Fruit fly (Drosophila melanogaster) whole organism, prepupa: Measurements from ENCODE around the gene CG4553.

ENCODE experiments used
- Blimp-1 ChIP-seq: fragments of 200-800 bp; sonication (Bioruptor generic); optimal IDR thresholded peaks from 3 replicates; lab custom pipeline; 2017; ENCODE audit warnings: missing biosample characterization, missing genetic modification characterization, mild to moderate bottlenecking, moderate library complexity, missing genetic modification reagents
- CG10631 ChIP-seq: fragments of 200-800 bp; sonication (Bioruptor generic); optimal IDR thresholded peaks from 2 replicates; lab custom pipeline; 2016; ENCODE audit warnings: missing biosample characterization, missing genetic modification characterization
- CG10669 ChIP-seq: fragments of 200-800 bp; sonication (Bioruptor generic); optimal IDR thresholded peaks from 3 replicates; lab custom pipeline; 2018; ENCODE audit warnings: missing biosample characterization, mild to moderate bottlenecking, missing genetic modification characterization, moderate library complexity
- CG11294 ChIP-seq: fragments of 200-800 bp; sonication (Bioruptor generic); IDR thresholded peaks from 2 replicates; pipeline ENCODE4 v1.3.6; 2022; ENCODE audit warnings: missing biosample characterization, missing genetic modification characterization
- CG11762 ChIP-seq: fragments of 200-800 bp; sonication (Bioruptor generic); optimal IDR thresholded peaks from 3 replicates; lab custom pipeline; 2016; ENCODE audit warnings: missing biosample characterization, missing genetic modification characterization; ENCODE audit not compliant: insufficient read depth
- CG11902 ChIP-seq: fragments of 200-800 bp; sonication (Bioruptor generic); optimal IDR thresholded peaks from 3 replicates; lab custom pipeline; 2016; ENCODE audit warnings: missing biosample characterization, missing genetic modification characterization
- CG15336 ChIP-seq: fragments of 200-800 bp; sonication (Bioruptor generic); IDR thresholded peaks from 2 replicates; pipeline ENCODE4 v1.3.6; 2022; ENCODE audit warnings: missing biosample characterization, missing genetic modification characterization
- CG1621 ChIP-seq: fragments of 200-800 bp; sonication (Bioruptor generic); optimal IDR thresholded peaks from 3 replicates; lab custom pipeline; 2018; ENCODE audit warnings: missing biosample characterization, mild to moderate bottlenecking, missing genetic modification characterization
- CG16779 ChIP-seq: fragments of 200-800 bp; sonication (Bioruptor generic); optimal IDR thresholded peaks from 3 replicates; lab custom pipeline; 2017; ENCODE audit warnings: missing biosample characterization, mild to moderate bottlenecking, missing genetic modification characterization
- CG3032 ChIP-seq: fragments of 200-800 bp; optimal IDR thresholded peaks from 2 replicates; lab custom pipeline; 2019; ENCODE audit warnings: missing biosample characterization, mild to moderate bottlenecking, missing genetic modification characterization, moderate library complexity
- CG31627 ChIP-seq: fragments of 200-800 bp; sonication (Bioruptor generic); optimal IDR thresholded peaks from 3 replicates; lab custom pipeline; 2016; ENCODE audit warnings: missing biosample characterization, missing genetic modification characterization
- CG32006 ChIP-seq: fragments of 200-800 bp; sonication (Bioruptor generic); optimal IDR thresholded peaks from 3 replicates; lab custom pipeline; 2017; ENCODE audit warnings: missing biosample characterization, mild to moderate bottlenecking, missing genetic modification characterization
- CG3919 ChIP-seq: fragments of 200-800 bp; sonication (Bioruptor generic); optimal IDR thresholded peaks from 3 replicates; lab custom pipeline; 2016; ENCODE audit warnings: missing biosample characterization, missing genetic modification characterization
- CG4318 ChIP-seq: fragments of 200-800 bp; sonication (Bioruptor generic); optimal IDR thresholded peaks from 3 replicates; lab custom pipeline; 2017; ENCODE audit warnings: missing biosample characterization, mild to moderate bottlenecking, missing genetic modification characterization
- CG6276 ChIP-seq: fragments of 200-800 bp; sonication (Bioruptor generic); optimal IDR thresholded peaks from 2 replicates; lab custom pipeline; 2017; ENCODE audit warnings: missing biosample characterization, mild to moderate bottlenecking, missing genetic modification characterization
- CG6792 ChIP-seq: fragments of 200-800 bp; sonication (Bioruptor generic); optimal IDR thresholded peaks from 3 replicates; lab custom pipeline; 2016; ENCODE audit warnings: missing biosample characterization, missing genetic modification characterization
- CG6808 ChIP-seq: fragments of 200-800 bp; sonication (Bioruptor generic); optimal IDR thresholded peaks from 3 replicates; lab custom pipeline; 2017; ENCODE audit warnings: missing biosample characterization, missing genetic modification characterization, mild to moderate bottlenecking, moderate library complexity, missing genetic modification reagents
- CG6854 ChIP-seq: fragments of 200-800 bp; sonication (Bioruptor generic); optimal IDR thresholded peaks from 2 replicates; lab custom pipeline; 2017; ENCODE audit warnings: missing biosample characterization, mild to moderate bottlenecking, missing genetic modification characterization
- CG7368 ChIP-seq: fragments of 200-800 bp; sonication (Bioruptor generic); optimal IDR thresholded peaks from 3 replicates; lab custom pipeline; 2016; ENCODE audit warnings: missing biosample characterization, missing genetic modification characterization
- CG8119 ChIP-seq: fragments of 200-800 bp; sonication (Bioruptor generic); IDR thresholded peaks from 3 replicates; pipeline ENCODE4 v1.3.6; 2022; ENCODE audit warnings: missing biosample characterization, missing genetic modification characterization
- CG8319 ChIP-seq: fragments of 200-800 bp; sonication (Bioruptor generic); optimal IDR thresholded peaks from 3 replicates; lab custom pipeline; 2016; ENCODE audit warnings: missing biosample characterization, missing genetic modification characterization
- CG8632 ChIP-seq: fragments of 200-800 bp; sonication (Bioruptor generic); optimal IDR thresholded peaks from 3 replicates; lab custom pipeline; 2016; ENCODE audit warnings: missing biosample characterization, missing genetic modification characterization
- CG9139 ChIP-seq: fragments of 200-800 bp; sonication (Bioruptor generic); optimal IDR thresholded peaks from 3 replicates; lab custom pipeline; 2017; ENCODE audit warnings: missing biosample characterization, mild to moderate bottlenecking, missing genetic modification characterization
- Eip75B ChIP-seq: fragments of 200-800 bp; sonication (Bioruptor generic); optimal IDR thresholded peaks from 3 replicates; lab custom pipeline; 2016; ENCODE audit warnings: missing biosample characterization, missing genetic modification characterization
- Eip78C ChIP-seq: fragments of 200-800 bp; sonication (Bioruptor generic); peaks from one replicate; lab custom pipeline; 2016; ENCODE audit warnings: missing biosample characterization, missing genetic modification characterization
- Eip93F ChIP-seq: fragments of 200-800 bp; sonication (Bioruptor generic); optimal IDR thresholded peaks from 2 replicates; lab custom pipeline; 2016; ENCODE audit warnings: missing biosample characterization, mild to moderate bottlenecking, missing genetic modification characterization
- Ets21C ChIP-seq: fragments of 200-800 bp; sonication (Bioruptor generic); optimal IDR thresholded peaks from 3 replicates; lab custom pipeline; 2016; ENCODE audit warnings: missing biosample characterization, missing genetic modification characterization
- Ets96B ChIP-seq: fragments of 200-800 bp; optimal IDR thresholded peaks from 2 replicates; lab custom pipeline; 2019; ENCODE audit warnings: missing biosample characterization, mild to moderate bottlenecking, missing genetic modification characterization, moderate library complexity
- Gug ChIP-seq: fragments of 200-800 bp; sonication (Bioruptor generic); IDR thresholded peaks from 2 replicates; pipeline ENCODE4 v1.3.6; 2022; ENCODE audit warnings: missing biosample characterization, missing genetic modification characterization
- Hr38 ChIP-seq: sonication (Bioruptor generic); optimal IDR thresholded peaks from 2 replicates; lab custom pipeline; 2016; ENCODE audit warnings: missing biosample characterization, missing genetic modification characterization
- Hr4 ChIP-seq: fragments of 200-800 bp; sonication (Bioruptor generic); optimal IDR thresholded peaks from 3 replicates; lab custom pipeline; 2016; ENCODE audit warnings: missing biosample characterization, missing genetic modification characterization
- Met ChIP-seq: fragments of 200-800 bp; sonication (Bioruptor generic); optimal IDR thresholded peaks from 3 replicates; lab custom pipeline; 2016; ENCODE audit warnings: missing biosample characterization, missing genetic modification characterization
- Sox102F ChIP-seq: fragments of 200-800 bp; sonication (Bioruptor generic); optimal IDR thresholded peaks from 2 replicates; lab custom pipeline; 2016; ENCODE audit warnings: missing biosample characterization, mild to moderate bottlenecking, missing genetic modification characterization
- Sox14 ChIP-seq: fragments of 200-800 bp; sonication (Bioruptor generic); optimal IDR thresholded peaks from 3 replicates; lab custom pipeline; 2016; ENCODE audit warnings: missing biosample characterization, missing genetic modification characterization
- achi ChIP-seq: fragments of 200-800 bp; sonication (Bioruptor generic); optimal IDR thresholded peaks from 3 replicates; lab custom pipeline; 2016; ENCODE audit warnings: missing biosample characterization, missing genetic modification characterization
- acj6 ChIP-seq: fragments of 200-800 bp; sonication (Bioruptor generic); optimal IDR thresholded peaks from 3 replicates; lab custom pipeline; 2016; ENCODE audit warnings: missing biosample characterization, missing genetic modification characterization
- dsx ChIP-seq: fragments of 200-800 bp; optimal IDR thresholded peaks from 3 replicates; lab custom pipeline; 2019; ENCODE audit warnings: missing biosample characterization, mild to moderate bottlenecking, missing genetic modification characterization, moderate library complexity; ENCODE audit not compliant: poor library complexity, severe bottlenecking
- eg ChIP-seq: fragments of 200-800 bp; sonication (Bioruptor generic); IDR thresholded peaks from 3 replicates; pipeline ENCODE4 v1.3.6; 2022; ENCODE audit warnings: missing biosample characterization, missing genetic modification characterization
- esn ChIP-seq: fragments of 200-800 bp; sonication (Bioruptor generic); optimal IDR thresholded peaks from 2 replicates; lab custom pipeline; 2016; ENCODE audit warnings: missing biosample characterization, mild to moderate bottlenecking, missing genetic modification characterization, moderate library complexity
- fd85E ChIP-seq: fragments of 200-800 bp; sonication (Bioruptor generic); optimal IDR thresholded peaks from 3 replicates; lab custom pipeline; 2016; ENCODE audit warnings: missing biosample characterization, missing genetic modification characterization
- fkh ChIP-seq: fragments of 200-800 bp; sonication (Bioruptor generic); optimal IDR thresholded peaks from 3 replicates; lab custom pipeline; 2017; ENCODE audit warnings: missing biosample characterization, mild to moderate bottlenecking, missing genetic modification characterization, moderate library complexity
- lz ChIP-seq: fragments of 200-800 bp; sonication (Bioruptor generic); optimal IDR thresholded peaks from 3 replicates; lab custom pipeline; 2016; ENCODE audit warnings: missing biosample characterization, missing genetic modification characterization
- net ChIP-seq: fragments of 200-800 bp; sonication (Bioruptor generic); optimal IDR thresholded peaks from 3 replicates; lab custom pipeline; 2016; ENCODE audit warnings: missing biosample characterization, missing genetic modification characterization
- salr ChIP-seq, 2 experiments: fragments of 200-800 bp; sonication (Bioruptor generic); optimal IDR thresholded peaks; 3 replicates each; lab custom pipeline; 2016 to 2018; ENCODE audit warnings: missing biosample characterization in 2 of 2, missing genetic modification characterization in 2 of 2, mild to moderate bottlenecking in 1 of 2
- svp ChIP-seq: fragments of 200-800 bp; sonication (Bioruptor generic); peaks from one replicate; lab custom pipeline; 2016; ENCODE audit warnings: missing biosample characterization, missing genetic modification characterization
- vri ChIP-seq: fragments of 200-800 bp; sonication (Bioruptor generic); optimal IDR thresholded peaks from 3 replicates; lab custom pipeline; 2016; ENCODE audit warnings: missing biosample characterization, mild to moderate bottlenecking, missing genetic modification characterization

Gene CG4553

dm6 chr3R:25490778-25491664 is 14.3 kb upstream of the CG4553 start, which contains the start of the genes Gnpat and CG5112 (continued):
- TF ChIP-seq Eip78C (GFP tag; lab: Kevin White, UChicago) (peak; percentile 44), CG8319 (GFP tag; lab: Kevin White, UChicago) (peak; percentile 5), vri (GFP tag; lab: Kevin White, UChicago) (peak; percentile 9), achi (GFP tag; lab: Kevin White, UChicago) (peak; percentile 21), Ets21C (GFP tag; lab: Kevin White, UChicago) (peak; percentile 1), esn (GFP tag; lab: Kevin White, UChicago) (peak; percentile 26), CG6808 (peak; percentile 36), CG6854 (GFP tag; lab: Kevin White, UChicago) (peak; percentile 21), CG8119 (peak; percentile 22; the same call in 1 of the 3 replicates)
- TF ChIP-seq, all 60 proteins: peak for 36

DNA sequence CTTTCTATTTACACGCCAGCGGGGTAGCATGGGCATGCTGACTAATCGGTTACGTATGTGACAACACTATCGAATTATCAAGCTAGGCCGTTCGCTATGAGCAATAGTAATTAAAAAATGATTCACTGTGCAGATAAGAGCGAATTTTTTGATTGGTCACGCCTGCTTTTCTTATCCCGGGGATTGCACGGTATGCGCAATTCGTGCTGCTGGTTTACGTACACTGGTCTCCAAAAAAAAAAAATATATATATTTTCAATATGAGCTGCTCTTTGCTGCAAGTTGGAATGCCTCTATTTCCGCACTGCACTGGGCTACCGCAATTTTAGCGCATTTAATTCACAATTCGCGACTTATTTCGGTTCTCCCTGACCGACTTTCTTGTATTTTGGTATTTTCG is 13.7 kb upstream of the CG4553 start:
- TF ChIP-seq Met (peak; percentile 49), vri (GFP tag; lab: Kevin White, UChicago) (no peak), Hr38 (no peak), CG3032 (tag; lab: Kevin White, UChicago) (peak; percentile 35), fd85E (no peak), lz (GFP tag; lab: Kevin White, UChicago) (peak; percentile 32), dsx (GFP tag; lab: Kevin White, UChicago) (no peak), Blimp-1 (no peak), Hr4 (GFP tag; lab: Kevin White, UChicago) (peak; percentile 89), CG10631 (GFP tag; lab: Kevin White, UChicago) (peak; percentile 50), CG3919 (GFP tag; lab: Kevin White, UChicago) (peak; percentile 36), CG6808 (peak; percentile 24), CG8632 (GFP tag; lab: Kevin White, UChicago) (no peak), salr (GFP tag; optimal IDR thresholded peaks at IDR 0.05; lab: Kevin White, UChicago) (peak in 1 of 2 experiments; percentile 57), fkh (GFP tag; lab: Kevin White, UChicago) (peak; percentile 44), acj6 (peak; percentile 76), CG11902 (GFP tag; lab: Kevin White, UChicago) (peak; percentile 48), Eip93F (peak; percentile 11), achi (GFP tag; lab: Kevin White, UChicago) (peak; percentile 34), CG11294 (GFP tag; lab: Robert Waterston, UW) (peak; percentile 63), Ets21C (GFP tag; lab: Kevin White, UChicago) (no peak), CG8319 (GFP tag; lab: Kevin White, UChicago) (peak; percentile 9), CG11762 (GFP tag; lab: Kevin White, UChicago) (peak; percentile 47), CG7368 (GFP tag; lab: Kevin White, UChicago) (peak; percentile 54), CG1621 (tag; lab: Kevin White, UChicago) (no peak), CG15336 (GFP tag; lab: Robert Waterston, UW) (peak; percentile 87), Eip78C (GFP tag; lab: Kevin White, UChicago) (peak; percentile 88), Sox102F (no peak), CG32006 (GFP tag; lab: Kevin White, UChicago) (peak; percentile 90), CG6792 (GFP tag; lab: Kevin White, UChicago) (peak; percentile 4), CG9139 (GFP tag; lab: Kevin White, UChicago) (no peak), CG8119 (peak; percentile 87), Eip75B (no peak), CG6276 (GFP tag; lab: Kevin White, UChicago) (peak; percentile 70), Ets96B (tag; lab: Kevin White, UChicago) (peak; percentile 17), Sox14 (peak; percentile 47), CG31627 (GFP tag; lab: Kevin White, UChicago) (peak; percentile 40), CG4318 (peak; percentile 81), CG16779 (tag; lab: Kevin White, UChicago) (peak; percentile 29), svp (peak; percentile 62), eg (peak; percentile 87), net (GFP tag; lab: Kevin White, UChicago) (peak; percentile 57), CG10669 (GFP tag; lab: Kevin White, UChicago) (peak; percentile 24), Gug (peak; percentile 68)
